Fruit fly (Drosophila melanogaster): ENCODE results near the gene CG7296.

DNA sequence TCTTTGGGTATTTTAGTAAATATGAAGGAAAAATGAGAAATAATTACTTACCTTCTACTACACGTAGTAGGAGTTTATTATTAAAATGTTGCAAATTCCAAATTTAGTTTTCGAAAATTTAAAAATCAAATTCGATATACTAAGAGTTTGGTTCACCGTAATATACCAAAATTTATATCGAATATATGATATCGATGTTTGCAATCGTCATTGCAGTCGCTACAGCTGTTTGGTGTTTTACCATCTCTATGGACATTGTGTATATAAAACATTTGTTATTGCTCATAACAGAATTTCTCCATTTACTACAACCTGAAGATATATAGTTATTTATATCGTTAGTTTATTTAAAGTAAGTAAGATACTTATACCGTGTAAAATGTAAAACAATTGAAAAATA, 41.9 kb upstream of the CG7296 start, which contains the start of gene CG6443:
- TF ChIP-seq Eip78C (GFP tag) (no peak), Gug (GFP tag; IDR thresholded peaks at IDR 0.05) (no peak), CG10669 (GFP tag; optimal IDR thresholded peaks at IDR 0.05) (no peak), esn (GFP tag; optimal IDR thresholded peaks at IDR 0.05) (no peak), CG34406 (GFP tag; optimal IDR thresholded peaks at IDR 0.05) (no peak), CG8632 (GFP tag; optimal IDR thresholded peaks at IDR 0.05) (no peak), OdsH (GFP tag; optimal IDR thresholded peaks at IDR 0.05) (no peak), spab (GFP tag; optimal IDR thresholded peaks at IDR 0.05) (no peak), CG6854 (GFP tag; optimal IDR thresholded peaks at IDR 0.05) (no peak), fkh (GFP tag; optimal IDR thresholded peaks at IDR 0.05) (no peak)
